Worm (Caenorhabditis elegans) whole organism, L2 larva: ENCODE measurements around the gene C08H9.16.

Experiments used
- C34F6.9 ChIP-seq: fragments of 150-350 bp; optimal IDR thresholded peaks from 2 replicates; lab custom pipeline; 2014; ENCODE audit warnings: missing biosample characterization, missing genetic modification characterization
- F13H6.1 ChIP-seq: sonication (generic microtip); optimal IDR thresholded peaks from 2 replicates; lab custom pipeline; 2016; ENCODE audit warnings: missing genetic modification characterization, missing compliant biosample characterization
- R02D3.7 ChIP-seq: fragments of 150-350 bp; optimal IDR thresholded peaks from 2 replicates; lab custom pipeline; 2014; ENCODE audit warnings: missing biosample characterization, missing genetic modification characterization
- Y55F3AM.14 ChIP-seq: fragments of 200-800 bp; sonication (Bioruptor generic); optimal IDR thresholded peaks from 2 replicates; lab custom pipeline; 2018; ENCODE audit warnings: mild to moderate bottlenecking, missing genetic modification characterization, missing compliant biosample characterization
- ZK546.5 ChIP-seq: sonication (generic microtip); optimal IDR thresholded peaks from 2 replicates; lab custom pipeline; 2017; ENCODE audit warnings: missing biosample characterization, missing genetic modification characterization
- alr-1 ChIP-seq: fragments of 150-350 bp; optimal IDR thresholded peaks from 2 replicates; lab custom pipeline; 2014; ENCODE audit warnings: missing biosample characterization, missing genetic modification characterization
- aly-2 ChIP-seq: fragments of 150-350 bp; optimal IDR thresholded peaks from 2 replicates; lab custom pipeline; 2014; ENCODE audit warnings: missing biosample characterization, missing genetic modification characterization
- ama-1 ChIP-seq: fragments of 150-350 bp; optimal IDR thresholded peaks from 2 replicates; lab custom pipeline; 2018; ENCODE audit warnings: inconsistent platforms
- blmp-1 ChIP-seq: sonication (generic microtip); optimal IDR thresholded peaks from 2 replicates; lab custom pipeline; 2017; ENCODE audit warnings: missing genetic modification characterization, mild to moderate bottlenecking, missing compliant biosample characterization, antibody characterized with exemption, moderate library complexity; ENCODE audit not compliant: insufficient read depth
- ceh-82 ChIP-seq: fragments of 150-350 bp; optimal IDR thresholded peaks from 2 replicates; lab custom pipeline; 2014; ENCODE audit warnings: missing biosample characterization, missing genetic modification characterization
- crh-2 ChIP-seq: sonication (generic microtip); optimal IDR thresholded peaks from 2 replicates; lab custom pipeline; 2017; ENCODE audit warnings: missing biosample characterization, missing genetic modification characterization
- dmd-4 ChIP-seq: sonication (generic microtip); optimal IDR thresholded peaks from 2 replicates; lab custom pipeline; 2017; ENCODE audit warnings: missing biosample characterization, missing genetic modification characterization
- egl-27 ChIP-seq: sonication (generic microtip); optimal IDR thresholded peaks from 3 replicates; lab custom pipeline; 2017; ENCODE audit warnings: missing biosample characterization, missing genetic modification reagents, missing genetic modification characterization
- elt-1 ChIP-seq: fragments of 150-350 bp; optimal IDR thresholded peaks from 2 replicates; lab custom pipeline; 2014; ENCODE audit warnings: missing biosample characterization, missing genetic modification characterization
- fos-1 ChIP-seq: fragments of 150-350 bp; optimal IDR thresholded peaks from 2 replicates; lab custom pipeline; 2014; ENCODE audit warnings: missing biosample characterization, missing genetic modification characterization
- gmeb-1 ChIP-seq: fragments of 150-350 bp; optimal IDR thresholded peaks from 2 replicates; lab custom pipeline; 2014; ENCODE audit warnings: missing biosample characterization, missing genetic modification characterization
- lin-11 ChIP-seq: fragments of 150-350 bp; sonication (generic microtip); optimal IDR thresholded peaks from 2 replicates; lab custom pipeline; 2014; ENCODE audit warnings: missing biosample characterization, missing genetic modification characterization, inconsistent platforms, mixed read lengths
- lin-13 ChIP-seq: fragments of 150-350 bp; optimal IDR thresholded peaks from 2 replicates; lab custom pipeline; 2014; ENCODE audit warnings: missing biosample characterization, missing genetic modification reagents, missing genetic modification characterization
- mab-5 ChIP-seq: fragments of 150-350 bp; optimal IDR thresholded peaks from 2 replicates; lab custom pipeline; 2014; ENCODE audit warnings: missing biosample characterization, missing genetic modification characterization
- mbf-1 ChIP-seq: sonication (generic microtip); optimal IDR thresholded peaks from 2 replicates; lab custom pipeline; 2017; ENCODE audit warnings: missing biosample characterization, missing genetic modification characterization
- nhr-12 ChIP-seq: fragments of 150-350 bp; optimal IDR thresholded peaks from 2 replicates; lab custom pipeline; 2014; ENCODE audit warnings: missing biosample characterization, missing genetic modification characterization
- nhr-129 ChIP-seq: fragments of 150-350 bp; optimal IDR thresholded peaks from 2 replicates; lab custom pipeline; 2014; ENCODE audit warnings: missing biosample characterization, missing genetic modification characterization
- nhr-21 ChIP-seq: fragments of 150-350 bp; optimal IDR thresholded peaks from 2 replicates; lab custom pipeline; 2014; ENCODE audit warnings: missing biosample characterization, missing genetic modification characterization
- nhr-23 ChIP-seq: fragments of 150-350 bp; optimal IDR thresholded peaks from 2 replicates; lab custom pipeline; 2014; ENCODE audit warnings: missing biosample characterization, missing genetic modification reagents, missing genetic modification characterization
- nhr-237 ChIP-seq: fragments of 150-350 bp; optimal IDR thresholded peaks from 2 replicates; lab custom pipeline; 2014; ENCODE audit warnings: missing biosample characterization, missing genetic modification characterization
- nhr-25 ChIP-seq: fragments of 150-350 bp; sonication (generic microtip); optimal IDR thresholded peaks from 3 replicates; lab custom pipeline; 2014; ENCODE audit warnings: missing biosample characterization, missing genetic modification characterization
- nhr-6 ChIP-seq: fragments of 150-350 bp; optimal IDR thresholded peaks from 2 replicates; lab custom pipeline; 2014; ENCODE audit warnings: missing biosample characterization, missing genetic modification characterization
- nhr-77 ChIP-seq: fragments of 150-350 bp; optimal IDR thresholded peaks from 2 replicates; lab custom pipeline; 2014; ENCODE audit warnings: missing biosample characterization, missing genetic modification characterization
- skn-1 ChIP-seq: sonication (generic microtip); optimal IDR thresholded peaks from 2 replicates; lab custom pipeline; 2017; ENCODE audit warnings: missing biosample characterization, missing genetic modification characterization
- sma-3 ChIP-seq: sonication (generic microtip); optimal IDR thresholded peaks from 2 replicates; lab custom pipeline; 2016; ENCODE audit warnings: missing genetic modification reagents, missing genetic modification characterization, missing compliant biosample characterization
- unc-39 ChIP-seq: fragments of 150-350 bp; optimal IDR thresholded peaks from 2 replicates; lab custom pipeline; 2014; ENCODE audit warnings: missing biosample characterization, missing genetic modification characterization
- unc-55 ChIP-seq: fragments of 150-350 bp; sonication (generic microtip); optimal IDR thresholded peaks from 3 replicates; lab custom pipeline; 2014; ENCODE audit warnings: missing biosample characterization, missing genetic modification reagents, missing genetic modification characterization
- zag-1 ChIP-seq: fragments of 150-350 bp; optimal IDR thresholded peaks from 2 replicates; lab custom pipeline; 2014; ENCODE audit warnings: missing biosample characterization, missing genetic modification characterization
- ztf-1 ChIP-seq: fragments of 200-800 bp; sonication (Bioruptor generic); conservative IDR thresholded peaks from 2 replicates; pipeline ENCODE4 v1.3.6; 2022; ENCODE audit warnings: missing genetic modification characterization, missing compliant biosample characterization
- ztf-11 ChIP-seq: sonication (generic microtip); optimal IDR thresholded peaks from 2 replicates; lab custom pipeline; 2017; ENCODE audit warnings: missing biosample characterization, missing genetic modification characterization

C08H9.16 gene

DNA sequence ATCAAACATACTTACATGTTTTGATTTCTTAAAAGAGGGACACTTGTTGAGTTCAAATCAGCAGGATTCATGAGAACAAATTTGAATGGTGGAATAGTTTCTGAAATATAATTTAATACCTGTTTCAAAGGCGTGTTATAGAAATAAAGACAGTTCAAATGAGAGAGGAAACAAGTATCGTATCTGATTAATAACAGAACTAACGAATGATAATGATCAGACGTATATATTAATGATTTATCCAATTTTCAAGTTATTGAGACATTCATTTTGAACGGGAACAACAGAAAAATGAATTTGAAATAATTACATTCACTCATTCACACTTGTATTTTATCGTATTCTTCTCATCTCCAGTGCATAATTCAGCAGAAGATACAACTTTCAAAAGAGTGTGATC is 37.0 kb upstream of the C08H9.16 start, which contains the start of gene chil-4:
Gene chil-4, minus strand, starts transcription at position 101 of the 400 bp plus-strand sequence.
- no peak for TF ChIP-seq zag-1 (tag; lab: Kevin White, UChicago)
- TF ChIP-seq nhr-237: no peak
- TF ChIP-seq ztf-11 (tag; lab: Kevin White, UChicago): no peak
- no peak for TF ChIP-seq nhr-25 (tag; lab: Kevin White, UChicago)
- no peak for TF ChIP-seq gmeb-1 (tag; lab: Kevin White, UChicago)
- no peak for TF ChIP-seq F13H6.1 (tag; lab: Kevin White, UChicago)
- no peak for TF ChIP-seq nhr-12 (tag; lab: Kevin White, UChicago)
- TF ChIP-seq ceh-82 (tag; lab: Kevin White, UChicago): no peak
- TF ChIP-seq skn-1 (tag; lab: Kevin White, UChicago): no peak
- no peak for TF ChIP-seq fos-1
- TF ChIP-seq dmd-4: no peak
- TF ChIP-seq R02D3.7 (tag; lab: Kevin White, UChicago): no peak
- no peak for TF ChIP-seq nhr-6 (tag; lab: Kevin White, UChicago)
- no peak for TF ChIP-seq Y55F3AM.14
- no peak for TF ChIP-seq nhr-23
- TF ChIP-seq lin-11 (tag; lab: Kevin White, UChicago): no peak
- TF ChIP-seq lin-13 (GFP tag; lab: Kevin White, UChicago): no peak
- no peak for TF ChIP-seq sma-3 (GFP tag; lab: Kevin White, UChicago)
- TF ChIP-seq blmp-1 (tag; lab: Kevin White, UChicago): no peak
- no peak for TF ChIP-seq ama-1 (lab: Kevin White, UChicago)

DNA sequence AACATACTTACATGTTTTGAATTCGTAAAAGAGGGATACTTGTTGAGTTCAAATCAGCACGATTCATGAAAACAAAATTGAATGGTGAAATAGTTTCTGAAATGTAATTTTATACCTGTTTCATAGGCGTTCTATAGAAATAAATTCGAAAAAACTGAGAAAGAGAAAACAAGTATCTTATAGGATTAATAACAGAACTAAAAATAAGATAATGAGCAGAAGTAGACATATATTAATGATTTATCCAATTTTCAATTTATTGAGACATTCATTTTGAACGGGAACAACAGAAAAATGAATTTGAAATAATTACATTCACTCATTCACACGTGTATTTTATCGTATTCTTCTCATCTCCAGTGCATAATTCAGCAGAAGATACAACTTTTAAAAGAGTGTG is 34.8 kb upstream of the C08H9.16 start, which contains the start of gene chil-6:
Gene chil-6, minus strand, starts transcription at position 101 of the 400 bp plus-strand sequence.
- TF ChIP-seq Y55F3AM.14 (no peak), nhr-129 (tag; lab: Kevin White, UChicago) (no peak), F13H6.1 (tag; lab: Kevin White, UChicago) (no peak), nhr-77 (no peak), lin-13 (GFP tag; lab: Kevin White, UChicago) (no peak), ceh-82 (tag; lab: Kevin White, UChicago) (no peak), alr-1 (tag; lab: Kevin White, UChicago) (no peak), nhr-12 (tag; lab: Kevin White, UChicago) (no peak), blmp-1 (tag; lab: Kevin White, UChicago) (no peak)
- TF ChIP-seq, all 48 proteins: peak for 0

DNA sequence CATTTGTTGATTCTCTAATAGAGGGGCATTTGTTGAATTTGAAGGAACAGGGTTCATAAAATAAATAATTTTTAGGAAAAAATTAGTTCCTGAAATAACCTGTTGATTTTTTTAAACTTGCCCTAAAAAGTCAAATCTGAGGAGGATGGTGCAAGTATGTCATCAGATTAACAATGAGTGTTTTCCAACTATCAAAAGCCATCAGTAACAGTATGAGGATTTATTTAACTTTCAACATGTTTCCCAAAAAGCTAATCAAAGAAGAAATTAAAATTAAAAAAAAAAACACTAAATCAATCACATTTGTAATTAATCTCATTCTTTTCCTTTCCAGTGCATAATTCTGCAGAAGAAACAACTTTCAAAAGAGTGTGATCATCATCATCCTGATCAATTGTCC is 33.0 kb upstream of the C08H9.16 start, which contains the start of gene chil-5:
Gene chil-5, minus strand, starts transcription at position 101 of the 400 bp plus-strand sequence.
- TF ChIP-seq ztf-1 (GFP tag; lab: Robert Waterston, UW) (no peak), blmp-1 (tag; lab: Kevin White, UChicago) (no peak), nhr-21 (tag; lab: Kevin White, UChicago) (no peak), elt-1 (tag; lab: Kevin White, UChicago) (no peak), nhr-77 (no peak)
- TF ChIP-seq, all 48 proteins: peak for 0

DNA sequence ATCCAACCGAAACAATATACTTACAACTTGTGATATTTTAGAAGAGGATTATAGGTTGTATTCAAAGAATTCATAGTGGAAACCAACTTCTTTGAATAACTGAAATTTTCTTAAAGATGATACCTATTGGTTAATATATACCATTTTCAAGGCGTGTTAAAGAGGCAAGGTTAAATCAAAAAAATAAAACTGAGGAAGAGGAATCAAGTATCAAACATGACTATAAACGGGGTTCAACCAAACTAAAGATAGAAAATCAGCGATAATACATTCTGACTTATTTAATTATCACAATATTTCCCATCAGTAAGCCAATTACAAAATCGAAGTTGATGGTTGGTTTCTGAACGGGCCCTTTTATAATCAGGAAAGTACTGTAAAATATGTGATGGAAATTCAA is 31.2 kb upstream of the C08H9.16 start, which contains the start of gene chil-3:
Gene chil-3, minus strand, starts transcription at position 101 of the 400 bp plus-strand sequence.
- TF ChIP-seq R02D3.7 (tag; lab: Kevin White, UChicago) (no peak), ztf-11 (tag; lab: Kevin White, UChicago) (no peak), F13H6.1 (tag; lab: Kevin White, UChicago) (no peak), crh-2 (tag; lab: Kevin White, UChicago) (no peak), zag-1 (tag; lab: Kevin White, UChicago) (no peak), nhr-25 (tag; lab: Kevin White, UChicago) (no peak), mab-5 (no peak), ZK546.5 (no peak), nhr-21 (tag; lab: Kevin White, UChicago) (no peak), unc-55 (GFP tag; lab: Kevin White, UChicago) (no peak), nhr-129 (tag; lab: Kevin White, UChicago) (no peak), skn-1 (tag; lab: Kevin White, UChicago) (no peak), nhr-237 (no peak), aly-2 (tag; lab: Kevin White, UChicago) (no peak)

DNA sequence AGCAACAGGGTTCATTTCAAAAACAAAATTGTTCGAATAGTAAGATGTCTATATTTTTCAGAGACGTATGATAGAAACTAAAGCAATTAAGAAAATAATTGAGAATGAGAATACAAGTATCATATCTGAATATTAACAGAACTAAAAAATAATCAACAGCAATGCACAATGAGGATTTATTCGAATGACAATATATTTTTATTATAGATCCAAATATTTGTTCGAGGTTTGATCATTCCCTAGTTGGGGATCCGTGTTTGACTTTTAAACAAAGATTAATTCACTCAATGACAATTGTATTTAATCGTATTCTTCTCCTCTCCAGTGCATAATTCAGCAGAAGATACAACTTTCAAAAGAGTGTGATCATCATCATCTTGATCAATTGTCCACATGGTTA is 30.4 kb upstream of the C08H9.16 start, which contains the start of gene C08H9.18:
Gene C08H9.18, minus strand, starts transcription at position 101 of the 400 bp plus-strand sequence.
- TF ChIP-seq nhr-23: no peak
- no peak for TF ChIP-seq C34F6.9 (tag; lab: Kevin White, UChicago)
- no peak for TF ChIP-seq mab-5
- TF ChIP-seq ama-1 (lab: Kevin White, UChicago): no peak
- no peak for TF ChIP-seq gmeb-1 (tag; lab: Kevin White, UChicago)
- no peak for TF ChIP-seq unc-55 (GFP tag; lab: Kevin White, UChicago)
- no peak for TF ChIP-seq nhr-129 (tag; lab: Kevin White, UChicago)
- TF ChIP-seq lin-11 (tag; lab: Kevin White, UChicago): no peak
- no peak for TF ChIP-seq ztf-1 (GFP tag; lab: Robert Waterston, UW)
- no peak for TF ChIP-seq mbf-1 (tag; lab: Kevin White, UChicago)
- no peak for TF ChIP-seq unc-39 (tag; lab: Kevin White, UChicago)
- TF ChIP-seq egl-27 (tag; lab: Kevin White, UChicago): no peak
- TF ChIP-seq sma-3 (GFP tag; lab: Kevin White, UChicago): no peak
- no peak for TF ChIP-seq nhr-237
- TF ChIP-seq R02D3.7 (tag; lab: Kevin White, UChicago): no peak
- no peak for TF ChIP-seq nhr-12 (tag; lab: Kevin White, UChicago)
- no peak for TF ChIP-seq lin-13 (GFP tag; lab: Kevin White, UChicago)
